Worm (Caenorhabditis elegans): ENCODE data around the gene F22B5.10.

The F22B5.10 gene

DNA sequence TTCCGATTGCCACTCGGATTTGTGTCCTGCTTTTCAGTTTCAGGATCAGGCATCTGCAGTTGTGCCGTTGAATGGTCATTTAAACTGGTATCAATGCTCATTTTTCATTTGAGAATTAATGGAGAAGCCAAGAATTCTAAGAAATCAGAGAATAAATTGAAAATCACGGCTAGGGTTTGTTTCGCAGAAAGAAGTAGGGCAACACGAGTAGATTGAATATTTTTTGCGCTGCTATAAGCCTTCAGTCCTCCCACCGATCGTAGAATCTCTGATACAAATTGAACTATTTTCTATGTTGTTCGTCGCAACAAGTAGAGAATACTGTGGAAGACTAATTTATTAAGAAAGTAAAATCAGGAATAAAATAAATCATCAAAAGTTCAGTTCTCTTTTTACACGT is 29.9 kb upstream of the F22B5.10 start, which contains the start of gene acp-3:
TSS of gene acp-3 (minus strand) at position 101 of the 400 bp plus-strand sequence.
- no peak for TF ChIP-seq efl-1 (GFP tag; optimal IDR thresholded peaks at IDR 0.05)

DNA sequence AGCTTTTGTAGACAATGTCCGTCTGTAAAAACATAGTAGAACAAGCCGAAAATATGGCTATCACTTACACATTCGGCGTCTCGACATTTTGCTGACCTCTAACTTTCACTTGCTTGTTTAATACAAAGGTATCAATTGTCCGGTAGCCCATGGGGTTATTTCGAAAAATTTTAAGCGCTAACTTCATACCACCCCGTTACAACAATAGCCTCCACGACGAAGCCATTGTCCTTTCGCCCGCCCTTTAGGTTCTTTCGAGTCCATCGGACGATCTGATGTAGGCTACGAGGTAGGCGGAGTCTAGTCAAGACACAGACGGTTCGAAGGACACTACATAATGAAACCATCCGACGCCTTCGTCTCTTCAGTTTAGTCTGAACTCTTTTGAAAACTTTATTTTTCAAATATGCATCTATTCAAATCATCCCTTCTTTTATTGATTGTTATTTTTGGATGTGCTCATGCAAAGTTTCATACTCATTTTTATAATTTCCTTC is 28.1 kb upstream of the F22B5.10 start, which contains the start of gene lips-10:
TSS of gene lips-10 (plus strand) at position 378 of the 497 bp plus-strand sequence.
- TF ChIP-seq egrh-3 (GFP tag; IDR thresholded peaks at IDR 0.05) (no peak), ceh-100 (GFP tag; IDR thresholded peaks at IDR 0.05) (no peak), F33H1.4 (GFP tag; IDR thresholded peaks at IDR 0.05) (no peak), cebp-2 (GFP tag; IDR thresholded peaks at IDR 0.05) (no peak), mel-28 (tag; optimal IDR thresholded peaks at IDR 0.05; ENCODE audit: borderline replicate concordance) (no peak), K11D2.4 (GFP tag; IDR thresholded peaks at IDR 0.05) (no peak), ztf-6 (GFP tag; IDR thresholded peaks at IDR 0.05) (no peak), ztf-22 (GFP tag; optimal IDR thresholded peaks at IDR 0.05) (no peak), let-607 (tag; optimal IDR thresholded peaks at IDR 0.05) (no peak), nfya-2 (GFP tag; IDR thresholded peaks at IDR 0.05) (no peak), sea-2 (GFP tag; IDR thresholded peaks at IDR 0.05) (no peak), madf-8 (GFP tag; conservative IDR thresholded peaks at IDR 0.05) (no peak), D2030.7 (GFP tag; IDR thresholded peaks at IDR 0.05) (no peak), hsf-1 (GFP tag; IDR thresholded peaks at IDR 0.05) (no peak), F57C9.4 (tag; optimal IDR thresholded peaks at IDR 0.05) (no peak)

ce11 chrII:8440097-8440496 is 26.9 kb upstream of the F22B5.10 start:
- peak; percentile 3 for TF ChIP-seq lin-40 (tag; optimal IDR thresholded peaks at IDR 0.05)
- no peak for TF ChIP-seq ztf-25 (GFP tag; IDR thresholded peaks at IDR 0.05)
- TF ChIP-seq repo-1 (tag; optimal IDR thresholded peaks at IDR 0.05): no peak
- TF ChIP-seq Y95B8A.8 (GFP tag; IDR thresholded peaks at IDR 0.05): no peak
- no peak for TF ChIP-seq hmg-1.2 (GFP tag; IDR thresholded peaks at IDR 0.05)
- TF ChIP-seq ama-1 (optimal IDR thresholded peaks at IDR 0.05): peak; percentile 68
- TF ChIP-seq ama-1 (GFP tag; optimal IDR thresholded peaks at IDR 0.05): no peak
- TF ChIP-seq tlf-1 (GFP tag; optimal IDR thresholded peaks at IDR 0.05): no peak
- TF ChIP-seq atf-7 (tag; optimal IDR thresholded peaks at IDR 0.05): peak; percentile 6
- no peak for TF ChIP-seq madf-3 (GFP tag; IDR thresholded peaks at IDR 0.05)

- TF ChIP-seq chd-7 (tag; optimal IDR thresholded peaks at IDR 0.05) (no peak), ceh-91 (GFP tag; IDR thresholded peaks at IDR 0.05) (no peak), F23B12.7 (tag; optimal IDR thresholded peaks at IDR 0.05; ENCODE audit: insufficient read depth) (no peak), lin-26 (GFP tag; IDR thresholded peaks at IDR 0.05) (0 out of 2 replicates have a peak, but pooled peaks have one; percentile 9), Y67H2A.10 (GFP tag; conservative IDR thresholded peaks at IDR 0.05) (no peak), zfh-2 (GFP tag; conservative IDR thresholded peaks at IDR 0.05) (no peak), ztf-18 (tag; optimal IDR thresholded peaks at IDR 0.05) (no peak), sea-2 (GFP tag; IDR thresholded peaks at IDR 0.05) (no peak), ztf-26 (tag; optimal IDR thresholded peaks at IDR 0.05) (peak; percentile 29), nhr-27 (tag; optimal IDR thresholded peaks at IDR 0.05) (no peak), ztf-6 (GFP tag; IDR thresholded peaks at IDR 0.05) (no peak), somi-1 (GFP tag; optimal IDR thresholded peaks at IDR 0.05) (peak; percentile 6), pha-4 (tag; optimal IDR thresholded peaks at IDR 0.05) (no peak)
Measured at ce11 chrII:8440792-8441191, 26.2 kb upstream of the F22B5.10 start.

Measured in whole organism, young adult.